Fruit fly (Drosophila melanogaster) whole organism, embryonic: ENCODE results near the gene CG3862.

Experiments
- Aef1 ChIP-seq: fragments of 200-800 bp; sonication (Bioruptor generic); IDR thresholded peaks from 3 replicates; pipeline ENCODE4 v1.3.6; 2022; ENCODE audit warnings: missing biosample characterization, missing genetic modification characterization
- Asciz ChIP-seq: fragments of 200-800 bp; sonication (Bioruptor generic); optimal IDR thresholded peaks from 2 replicates; lab custom pipeline; 2017; ENCODE audit warnings: missing biosample characterization, mild to moderate bottlenecking, missing genetic modification characterization, missing genetic modification reagents
- CG10209 ChIP-seq: fragments of 200-800 bp; sonication (Bioruptor generic); optimal IDR thresholded peaks from 3 replicates; lab custom pipeline; 2017; ENCODE audit warnings: missing biosample characterization, mild to moderate bottlenecking, missing genetic modification characterization, missing genetic modification reagents
- CG1024 ChIP-seq: fragments of 200-800 bp; sonication (Bioruptor generic); IDR thresholded peaks from 2 replicates; pipeline ENCODE4 v1.3.6; 2022; ENCODE audit warnings: missing biosample characterization, missing genetic modification characterization
- CG10543 ChIP-seq: fragments of 200-800 bp; sonication (Bioruptor generic); optimal IDR thresholded peaks from 3 replicates; lab custom pipeline; 2017; ENCODE audit warnings: missing biosample characterization, mild to moderate bottlenecking, missing genetic modification characterization, moderate library complexity
- CG10959 ChIP-seq: fragments of 200-800 bp; sonication (Bioruptor generic); IDR thresholded peaks from 2 replicates; pipeline ENCODE4 v1.3.6; 2022; ENCODE audit warnings: missing biosample characterization, missing genetic modification characterization
- CG12219 ChIP-seq: fragments of 200-800 bp; sonication (Bioruptor generic); optimal IDR thresholded peaks from 3 replicates; lab custom pipeline; 2018; ENCODE audit warnings: missing biosample characterization, mild to moderate bottlenecking, missing genetic modification characterization
- CG1233 ChIP-seq: fragments of 200-800 bp; sonication (Bioruptor generic); optimal IDR thresholded peaks from 4 replicates; lab custom pipeline; 2018; ENCODE audit warnings: missing biosample characterization, mild to moderate bottlenecking, missing genetic modification characterization
- CG12659 ChIP-seq: fragments of 200-800 bp; sonication (Bioruptor generic); optimal IDR thresholded peaks from 3 replicates; lab custom pipeline; 2017; ENCODE audit warnings: mild to moderate bottlenecking, missing biosample characterization, missing genetic modification reagents, missing genetic modification characterization
- CG15479 ChIP-seq: fragments of 200-800 bp; sonication (Bioruptor generic); optimal IDR thresholded peaks from 3 replicates; lab custom pipeline; 2019; ENCODE audit warnings: missing biosample characterization, mild to moderate bottlenecking, missing genetic modification characterization, moderate library complexity
- CG15696 ChIP-seq: fragments of 200-800 bp; sonication (Bioruptor generic); optimal IDR thresholded peaks from 2 replicates; lab custom pipeline; 2019; ENCODE audit warnings: missing biosample characterization, mild to moderate bottlenecking, missing genetic modification characterization, moderate library complexity
- CG17328 ChIP-seq: fragments of 200-800 bp; sonication (Bioruptor generic); IDR thresholded peaks from 2 replicates; pipeline ENCODE4 v1.3.6; 2022; ENCODE audit warnings: missing biosample characterization, missing genetic modification characterization
- CG1832 ChIP-seq: fragments of 200-800 bp; sonication (Bioruptor generic); optimal IDR thresholded peaks from 2 replicates; lab custom pipeline; 2017; ENCODE audit warnings: missing biosample characterization, mild to moderate bottlenecking, missing genetic modification characterization, inconsistent platforms
- CG2120 ChIP-seq: fragments of 200-800 bp; sonication (Bioruptor generic); optimal IDR thresholded peaks from 3 replicates; lab custom pipeline; 2016; ENCODE audit warnings: missing biosample characterization, missing genetic modification characterization
- CG2129 ChIP-seq: fragments of 200-800 bp; sonication (Bioruptor generic); IDR thresholded peaks from 2 replicates; pipeline ENCODE4 v1.3.6; 2022; ENCODE audit warnings: missing biosample characterization, missing genetic modification characterization; ENCODE audit not compliant: partially characterized antibody
- CG32767 ChIP-seq: fragments of 200-800 bp; sonication (Bioruptor generic); IDR thresholded peaks from 2 replicates; pipeline ENCODE4 v1.3.6; 2022; ENCODE audit warnings: missing biosample characterization, missing genetic modification characterization
- CG3726 ChIP-seq: fragments of 200-800 bp; sonication (Bioruptor generic); IDR thresholded peaks from 3 replicates; pipeline ENCODE4, ENCODE4 v1.3.6; 2022; ENCODE audit warnings: missing biosample characterization, missing genetic modification characterization
- CG3847 ChIP-seq: fragments of 200-800 bp; sonication (Bioruptor generic); IDR thresholded peaks from 2 replicates; pipeline ENCODE4 v1.3.6; 2022; ENCODE audit warnings: missing biosample characterization, missing genetic modification characterization
- CG4707 ChIP-seq: fragments of 200-800 bp; sonication (Bioruptor generic); optimal IDR thresholded peaks from 2 replicates; lab custom pipeline; 2018; ENCODE audit warnings: missing biosample characterization, mild to moderate bottlenecking, missing genetic modification characterization, moderate library complexity
- CG5953 ChIP-seq: fragments of 200-800 bp; sonication (Bioruptor generic); IDR thresholded peaks from 2 replicates; pipeline ENCODE4 v1.3.6; 2022; ENCODE audit warnings: missing biosample characterization, missing genetic modification characterization
- CHES-1-like ChIP-seq: fragments of 200-800 bp; sonication (Bioruptor generic); optimal IDR thresholded peaks from 2 replicates; lab custom pipeline; 2016; ENCODE audit warnings: missing biosample characterization, missing genetic modification characterization
- Dad ChIP-seq: fragments of 200-800 bp; sonication (Bioruptor generic); optimal IDR thresholded peaks from 3 replicates; lab custom pipeline; 2016; ENCODE audit warnings: missing biosample characterization, missing genetic modification characterization
- Drgx ChIP-seq: fragments of 200-800 bp; sonication (Bioruptor generic); IDR thresholded peaks from 2 replicates; pipeline ENCODE4 v1.3.6; 2022; ENCODE audit warnings: missing biosample characterization, missing genetic modification characterization
- E2f1 ChIP-seq: fragments of 200-800 bp; sonication (Bioruptor generic); IDR thresholded peaks from 2 replicates; pipeline ENCODE4 v1.3.6; 2022; ENCODE audit warnings: missing biosample characterization, missing genetic modification characterization
- Hey ChIP-seq: fragments of 200-800 bp; sonication (Bioruptor generic); optimal IDR thresholded peaks from 3 replicates; lab custom pipeline; 2018; ENCODE audit warnings: missing biosample characterization, mild to moderate bottlenecking, missing genetic modification characterization
- Kr ChIP-seq: fragments of 200-800 bp; sonication (Bioruptor generic); optimal IDR thresholded peaks from 2 replicates; lab custom pipeline; 2017; ENCODE audit warnings: missing biosample characterization, mild to moderate bottlenecking, missing genetic modification characterization
- MESR4 ChIP-seq: fragments of 200-800 bp; sonication (Bioruptor generic); optimal IDR thresholded peaks from 2 replicates; lab custom pipeline; 2018; ENCODE audit warnings: missing biosample characterization, mild to moderate bottlenecking, missing genetic modification characterization, moderate library complexity
- Oli ChIP-seq: fragments of 200-800 bp; sonication (Bioruptor generic); optimal IDR thresholded peaks from 2 replicates; lab custom pipeline; 2018; ENCODE audit warnings: missing biosample characterization, mild to moderate bottlenecking, missing genetic modification characterization, moderate library complexity
- Tbp ChIP-seq: fragments of >200 bp; optimal IDR thresholded peaks from 2 replicates; lab custom pipeline; 2018; ENCODE audit warnings: missing biosample characterization, missing genetic modification characterization
- abd-A ChIP-seq: fragments of 200-800 bp; sonication (Bioruptor generic); optimal IDR thresholded peaks from 3 replicates; lab custom pipeline; 2019; ENCODE audit warnings: missing biosample characterization, mild to moderate bottlenecking, missing genetic modification characterization, moderate library complexity
- bbx ChIP-seq: fragments of 200-800 bp; sonication (Bioruptor generic); IDR thresholded peaks from 2 replicates; pipeline ENCODE4 v1.3.6; 2022; ENCODE audit warnings: missing biosample characterization, missing genetic modification characterization; ENCODE audit not compliant: partially characterized antibody
- cg ChIP-seq: fragments of 200-800 bp; sonication (Bioruptor generic); optimal IDR thresholded peaks from 3 replicates; lab custom pipeline; 2019; ENCODE audit warnings: missing biosample characterization, mild to moderate bottlenecking, missing genetic modification characterization, moderate library complexity
- dimm ChIP-seq: fragments of 200-800 bp; sonication (Bioruptor generic); IDR thresholded peaks from 2 replicates; pipeline ENCODE4 v1.3.6; 2022; ENCODE audit warnings: missing biosample characterization, missing genetic modification characterization
- emc ChIP-seq: fragments of 200-800 bp; sonication (Bioruptor generic); optimal IDR thresholded peaks from 2 replicates; lab custom pipeline; 2016; ENCODE audit warnings: missing biosample characterization, missing genetic modification characterization
- insv ChIP-seq, 2 experiments: fragments of 200-800 bp; sonication (Bioruptor generic); optimal IDR thresholded peaks; 3 replicates each; lab custom pipeline; 2016 to 2018; ENCODE audit warnings: missing biosample characterization in 2 of 2, missing genetic modification characterization in 2 of 2
- jing ChIP-seq: fragments of 200-800 bp; sonication (Bioruptor generic); optimal IDR thresholded peaks from 2 replicates; lab custom pipeline; 2018; ENCODE audit warnings: missing biosample characterization, mild to moderate bottlenecking, missing genetic modification characterization
- ken ChIP-seq: fragments of 200-800 bp; sonication (Bioruptor generic); IDR thresholded peaks from 3 replicates; pipeline ENCODE4 v1.3.6; 2022; ENCODE audit warnings: missing biosample characterization, missing genetic modification characterization
- lbe ChIP-seq: fragments of 200-800 bp; sonication (Bioruptor generic); optimal IDR thresholded peaks from 2 replicates; lab custom pipeline; 2016; ENCODE audit warnings: missing biosample characterization, mild to moderate bottlenecking, missing genetic modification characterization
- lilli ChIP-seq: fragments of 200-800 bp; sonication (Bioruptor generic); optimal IDR thresholded peaks from 3 replicates; lab custom pipeline; 2016; ENCODE audit warnings: missing biosample characterization, missing genetic modification characterization
- lola ChIP-seq, 3 experiments: fragments of >200 bp in 2 of 3; fragments of 200-800 bp in 1 of 3; sonication (Bioruptor generic) in 1 of 3; optimal IDR thresholded peaks; 2 replicates each; lab custom pipeline; 2017 to 2019; ENCODE audit warnings: missing biosample characterization in 3 of 3, missing genetic modification characterization in 3 of 3, mild to moderate bottlenecking in 1 of 3, moderate library complexity in 1 of 3
- scrt ChIP-seq: fragments of 200-800 bp; sonication (Bioruptor generic); optimal IDR thresholded peaks from 2 replicates; lab custom pipeline; 2018; ENCODE audit warnings: missing biosample characterization, mild to moderate bottlenecking, missing genetic modification characterization, moderate library complexity
- shn ChIP-seq: fragments of 200-800 bp; sonication (Bioruptor generic); optimal IDR thresholded peaks from 3 replicates; lab custom pipeline; 2016; ENCODE audit warnings: missing biosample characterization, missing genetic modification characterization
- sob ChIP-seq: fragments of 200-800 bp; sonication (Bioruptor generic); IDR thresholded peaks from 2 replicates; pipeline ENCODE4 v1.3.6; 2022; ENCODE audit warnings: missing biosample characterization, missing genetic modification characterization
- stc ChIP-seq: fragments of 200-800 bp; sonication (Bioruptor generic); IDR thresholded peaks from 2 replicates; pipeline ENCODE4 v1.3.6; 2022; ENCODE audit warnings: missing biosample characterization, missing genetic modification characterization
- tgo ChIP-seq: fragments of 200-800 bp; sonication (Bioruptor generic); IDR thresholded peaks from 3 replicates; pipeline ENCODE4 v1.3.6; 2022; ENCODE audit warnings: missing biosample characterization, missing genetic modification characterization
- tll ChIP-seq, 2 experiments: fragments of 200-800 bp in 1 of 2; fragments of >200 bp in 1 of 2; sonication (Bioruptor generic) in 1 of 2; optimal IDR thresholded peaks; 2 replicates each; lab custom pipeline; 2017 to 2019; ENCODE audit warnings: missing biosample characterization in 2 of 2, missing genetic modification characterization in 2 of 2, mild to moderate bottlenecking in 1 of 2, moderate library complexity in 1 of 2
- twi ChIP-seq: fragments of 200-800 bp; optimal IDR thresholded peaks from 2 replicates; lab custom pipeline; 2019; ENCODE audit warnings: missing biosample characterization, mild to moderate bottlenecking, missing genetic modification characterization, moderate library complexity
- zf30C ChIP-seq: fragments of 200-800 bp; sonication (Bioruptor generic); optimal IDR thresholded peaks from 3 replicates; lab custom pipeline; 2018; ENCODE audit warnings: missing biosample characterization, mild to moderate bottlenecking, missing genetic modification characterization

CG3862 gene

dm6 chr2L:866950-867744, 41.5 kb upstream of the CG3862 start (continued):
- TF ChIP-seq MESR4 (GFP tag; lab: Kevin White, UChicago) (peak; percentile 24), Hey (tag; lab: Kevin White, UChicago) (peak; percentile 73), twi (peak; percentile 83), CG10543 (GFP tag; lab: Kevin White, UChicago) (peak; percentile 85), scrt (GFP tag; lab: Kevin White, UChicago) (peak; percentile 89), stc (GFP tag; lab: Robert Waterston, UW) (peak; percentile 92), abd-A (tag; lab: Kevin White, UChicago) (peak; percentile 57), lbe (GFP tag; lab: Kevin White, UChicago) (peak; percentile 94), lola (GFP tag; optimal IDR thresholded peaks at IDR 0.05; lab: Kevin White, UChicago) (peak in 1 of 3 experiments; percentile 87), CG1832 (GFP tag; lab: Kevin White, UChicago) (peak; percentile 81), CG2120 (GFP tag; lab: Kevin White, UChicago) (peak; percentile 96), CG17328 (peak; percentile 95), cg (GFP tag; lab: Kevin White, UChicago) (peak; percentile 90), Aef1 (GFP tag; lab: Robert Waterston, UW) (peak; percentile 94), E2f1 (GFP tag; lab: Robert Waterston, UW) (peak; percentile 96), CG12219 (GFP tag; lab: Kevin White, UChicago) (peak; percentile 90), lilli (GFP tag; lab: Kevin White, UChicago) (peak; percentile 96), Drgx (GFP tag; lab: Robert Waterston, UW) (peak; percentile 97), CG15696 (tag; lab: Kevin White, UChicago) (peak; percentile 89), shn (GFP tag; lab: Kevin White, UChicago) (peak; percentile 75), CG12659 (GFP tag; lab: Kevin White, UChicago) (peak; percentile 94), insv (GFP tag; optimal IDR thresholded peaks at IDR 0.05; lab: Kevin White, UChicago) (peak in 1 of 2 experiments; percentile 18), CG32767 (GFP tag; lab: Robert Waterston, UW) (peak; percentile 92), dimm (peak; percentile 92), CG15479 (GFP tag; lab: Kevin White, UChicago) (no peak), zf30C (GFP tag; lab: Kevin White, UChicago) (no peak), CG2129 (GFP tag; lab: Robert Waterston, UW) (no peak), Tbp (no peak), CG1024 (GFP tag; lab: Robert Waterston, UW) (peak; percentile 91), Asciz (peak; percentile 79), CG1233 (peak; percentile 93), tll (GFP tag; optimal IDR thresholded peaks at IDR 0.05; lab: Kevin White, UChicago) (no peak), CG10209 (peak; percentile 91), jing (peak; percentile 86), emc (peak; percentile 75), CG3726 (GFP tag; lab: Robert Waterston, UW) (peak; percentile 88), CG3847 (peak; percentile 93), CHES-1-like (GFP tag; lab: Kevin White, UChicago) (peak; percentile 84), bbx (GFP tag; lab: Robert Waterston, UW) (no peak; the same call in 1 of the 2 replicates), Oli (tag; lab: Kevin White, UChicago) (peak; percentile 94), CG4707 (GFP tag; lab: Kevin White, UChicago) (peak; percentile 81), ken (peak; percentile 94), sob (peak; percentile 95), CG5953 (GFP tag; lab: Robert Waterston, UW) (peak; percentile 87), Dad (GFP tag; lab: Kevin White, UChicago) (peak; percentile 90), Kr (GFP tag; lab: Kevin White, UChicago) (no peak), tgo (GFP tag; lab: Robert Waterston, UW) (peak; percentile 95), CG10959 (peak; percentile 91)
